Worm (Caenorhabditis elegans) whole organism, L4/young adult: ENCODE measurements around the gene efn-2.

Experiments used
- W03F9.2 ChIP-seq: fragments of 150-350 bp; optimal IDR thresholded peaks from 2 replicates; lab custom pipeline; 2014; ENCODE audit warnings: missing biosample characterization, missing genetic modification characterization
- dao-5 ChIP-seq: sonication (generic microtip); optimal IDR thresholded peaks from 2 replicates; lab custom pipeline; 2016; ENCODE audit warnings: missing genotype, missing genetic modification characterization, moderate library complexity, missing compliant biosample characterization
- him-1 ChIP-seq: sonication (generic microtip); optimal IDR thresholded peaks from 2 replicates; lab custom pipeline; 2016; ENCODE audit warnings: missing genotype, missing genetic modification reagents, missing genetic modification characterization, missing compliant biosample characterization

efn-2 gene

DNA sequence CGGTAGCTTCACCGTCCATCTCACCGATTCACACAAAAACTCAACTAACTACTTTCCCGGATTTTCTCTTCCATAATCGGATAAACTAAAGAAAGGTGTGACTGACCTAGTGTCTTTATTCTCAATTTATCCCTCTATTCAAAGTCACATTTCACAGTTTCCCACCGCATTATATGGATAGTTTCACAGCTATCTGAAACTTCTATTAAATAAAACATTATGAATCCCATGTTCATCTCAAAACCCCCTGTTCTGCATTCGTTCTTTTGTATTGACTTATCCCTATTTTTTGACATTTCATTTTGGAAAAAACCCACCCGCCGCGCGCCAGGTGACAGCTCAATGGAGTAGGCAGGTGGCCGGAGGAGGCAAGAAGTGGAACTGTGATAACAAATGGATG, 8.3 kb upstream of the efn-2 start:
- no peak for TF ChIP-seq W03F9.2
- TF ChIP-seq him-1, result no peak
- TF ChIP-seq dao-5, result no peak

DNA sequence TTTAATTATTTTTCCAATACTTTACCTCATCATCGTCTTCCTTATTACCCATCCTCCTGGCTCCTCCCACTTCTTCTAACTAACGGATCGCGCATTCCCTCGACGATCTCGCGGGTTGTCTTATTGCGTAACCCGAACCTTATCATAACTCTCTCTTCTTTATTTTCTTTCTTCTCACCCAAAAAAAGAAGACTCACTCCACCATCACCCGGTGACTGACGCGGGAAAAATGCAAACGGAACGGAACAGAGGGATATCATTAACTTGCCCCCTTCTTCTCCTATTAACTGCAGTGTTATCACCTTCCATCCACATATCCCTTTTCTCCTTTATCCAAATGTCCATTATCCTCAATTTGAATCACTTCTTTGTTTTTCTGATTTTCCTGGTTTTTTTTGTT, 6.1 kb upstream of the efn-2 start:
- TF ChIP-seq dao-5 (no peak), W03F9.2 (no peak), him-1 (no peak)

DNA sequence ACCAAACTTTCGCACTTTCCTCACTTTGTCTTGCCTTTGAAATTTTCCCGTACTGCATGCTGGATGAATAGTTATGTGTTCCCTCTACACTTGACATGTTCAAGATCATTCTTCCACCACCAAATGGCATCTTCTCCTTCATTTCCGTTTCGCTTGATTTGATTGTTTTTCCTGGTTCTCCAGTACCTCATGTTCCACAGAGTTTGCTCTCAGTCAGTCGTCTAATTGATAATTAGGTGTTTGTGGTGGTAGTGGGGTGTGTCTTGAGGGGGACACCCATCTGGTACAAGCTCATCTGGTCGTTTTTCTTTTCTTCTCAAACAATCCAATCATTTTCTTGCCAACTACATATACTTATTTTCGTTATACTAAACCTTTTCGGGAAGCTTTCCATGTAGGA, 5.1 kb upstream of the efn-2 start:
- TF ChIP-seq W03F9.2, result no peak
- TF ChIP-seq him-1, result no peak
- TF ChIP-seq dao-5, result no peak

DNA sequence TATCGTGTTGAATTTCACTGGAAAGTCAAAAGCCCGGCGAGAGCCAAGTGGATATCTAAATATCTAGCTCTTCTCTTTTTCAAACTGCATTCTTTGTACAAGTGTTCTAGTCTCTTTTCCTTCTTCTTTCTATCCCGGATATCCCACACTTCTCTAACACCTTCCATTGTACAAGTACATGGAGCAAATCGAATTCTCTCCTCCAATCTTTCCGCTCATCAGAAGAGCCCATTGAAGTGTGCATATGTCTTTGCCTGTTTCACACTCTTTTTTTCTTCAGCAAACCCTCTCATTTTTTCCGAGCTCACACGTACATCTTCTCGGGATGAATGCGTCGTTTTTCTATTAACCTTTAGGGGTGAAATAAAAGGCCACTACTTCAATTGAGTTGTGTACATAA, 2.7 kb upstream of the efn-2 start:
- TF ChIP-seq dao-5, result no peak
- no peak for TF ChIP-seq him-1
- no peak for TF ChIP-seq W03F9.2

DNA sequence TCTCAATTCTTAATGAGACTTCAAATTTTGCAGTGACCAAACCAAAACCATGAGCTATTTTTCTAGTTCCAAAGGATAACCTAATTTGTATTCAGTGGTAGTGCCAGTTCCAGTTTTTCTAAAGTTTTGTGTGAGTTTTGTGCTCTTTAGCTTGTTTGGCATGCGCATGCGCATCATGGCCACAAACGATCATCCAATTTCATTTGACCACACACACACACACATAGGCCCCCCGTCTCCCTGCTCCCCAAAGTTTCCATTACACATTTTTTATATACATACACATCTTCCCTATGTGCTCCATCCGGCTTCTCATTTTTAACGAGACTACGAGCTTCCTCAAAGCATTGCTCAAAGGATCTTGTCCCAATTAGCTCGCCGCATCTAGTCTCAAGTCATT, 1.7 kb upstream of the efn-2 start:
- no peak for TF ChIP-seq dao-5
- no peak for TF ChIP-seq W03F9.2
- TF ChIP-seq him-1, result no peak

DNA sequence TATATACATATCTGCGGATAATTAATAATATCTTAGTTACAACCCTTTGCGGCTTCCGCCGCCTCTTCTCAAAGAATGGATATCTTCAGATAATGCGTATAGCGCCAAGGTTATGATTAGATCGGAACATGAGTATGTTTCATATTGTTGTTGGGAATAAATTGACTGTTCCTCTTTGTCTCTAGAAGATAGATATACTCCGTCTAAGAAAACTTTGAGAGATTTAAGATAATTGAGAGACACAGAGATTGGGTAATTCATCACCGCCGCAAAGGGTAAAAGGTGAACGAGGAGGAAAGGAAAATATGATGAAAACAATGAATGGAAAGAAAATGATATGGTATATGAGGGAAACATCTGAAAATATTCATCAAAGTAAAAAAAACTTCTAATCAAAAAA, 474 bp downstream of the efn-2 start:
- TF ChIP-seq him-1 (no peak), W03F9.2 (no peak), dao-5 (no peak)

DNA sequence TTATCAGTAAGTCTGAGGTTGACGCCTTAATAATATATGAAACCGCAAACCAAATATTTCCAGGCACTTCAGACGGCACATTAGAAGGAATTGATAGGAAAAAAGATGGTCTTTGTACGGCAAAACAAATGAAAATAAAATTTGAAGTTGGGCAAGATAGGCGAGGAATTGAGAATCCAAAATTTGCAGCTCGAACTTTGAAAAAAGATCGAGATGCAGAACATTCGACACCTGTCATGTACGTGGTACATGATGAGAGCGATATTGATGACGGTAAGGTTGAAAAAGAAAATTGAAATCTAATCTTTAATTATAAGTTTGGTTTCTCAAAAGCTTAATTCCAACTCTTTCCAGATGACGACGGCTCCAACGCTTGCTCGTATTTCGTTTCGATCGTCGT, 1.4 kb downstream of the efn-2 start:
- TF ChIP-seq dao-5, result no peak
- no peak for TF ChIP-seq him-1

DNA sequence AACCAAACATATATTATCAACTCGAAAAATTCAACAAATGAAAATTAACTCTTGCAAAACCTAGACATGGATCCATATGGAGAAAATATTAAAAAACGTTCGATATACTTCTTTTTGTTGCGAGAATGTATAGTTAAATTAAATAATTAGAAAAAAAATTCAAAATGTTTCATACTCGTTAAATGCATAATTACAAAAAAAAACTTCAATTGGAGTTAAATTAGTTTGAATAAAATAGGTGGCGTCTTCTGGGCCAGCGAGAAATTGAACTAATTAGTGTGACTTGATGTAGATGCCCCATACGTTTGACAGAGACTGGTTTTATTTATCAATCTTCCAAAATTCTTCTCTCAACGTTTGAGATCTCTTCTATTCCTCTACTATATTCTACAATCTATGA, 2.2 kb downstream of the efn-2 start, which contains the start of gene lgc-43:
lgc-43 (plus strand) TSS at position 301 of the 400 bp plus-strand sequence.
- no peak for TF ChIP-seq W03F9.2
- TF ChIP-seq him-1, result no peak

DNA sequence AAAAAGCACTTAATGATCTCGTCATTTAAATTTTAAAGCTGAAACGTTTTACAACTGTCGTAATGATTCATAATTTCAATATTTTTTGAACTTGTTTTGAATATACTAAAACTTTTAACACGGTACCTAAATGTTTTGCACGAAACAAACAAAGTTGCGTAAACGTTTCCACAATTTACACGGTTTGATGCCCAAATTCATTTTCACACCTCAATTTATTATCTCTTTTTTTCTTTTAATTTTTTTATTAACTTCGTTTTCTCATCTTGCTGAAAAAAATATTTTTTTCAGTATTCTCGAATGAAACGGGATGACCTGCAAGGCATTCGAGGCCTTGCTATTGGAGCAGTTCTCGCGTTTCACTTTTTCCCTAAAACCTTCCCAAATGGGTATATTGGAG, 8.1 kb downstream of the efn-2 start, which contains the start of gene oac-8:
oac-8 (plus strand) TSS at position 301 of the 400 bp plus-strand sequence.
- TF ChIP-seq dao-5, result no peak
- TF ChIP-seq W03F9.2, result no peak

DNA sequence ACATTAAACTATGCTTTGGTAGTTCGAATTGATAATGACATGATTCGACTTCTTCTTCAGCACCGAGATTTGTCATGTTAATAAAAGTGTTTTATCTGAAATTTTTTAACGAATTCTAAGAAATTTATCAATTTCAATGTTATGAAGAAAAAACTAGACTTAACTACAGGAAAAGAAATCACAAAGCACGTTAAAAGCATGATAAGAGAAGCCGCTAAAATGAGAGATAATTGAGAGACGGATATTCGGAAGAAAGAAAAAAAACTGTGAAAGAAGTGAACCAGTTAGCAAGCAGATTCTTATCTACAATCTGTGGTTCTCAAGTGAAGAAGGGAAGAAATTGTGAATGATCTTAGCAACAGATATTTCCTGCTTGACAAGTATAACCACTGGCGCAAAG, 12.9 kb downstream of the efn-2 start, which contains the start of gene C43F9.4:
C43F9.4 (minus strand) TSS at position 101 of the 400 bp plus-strand sequence.
- TF ChIP-seq dao-5 (no peak), W03F9.2 (no peak), him-1 (no peak)

DNA sequence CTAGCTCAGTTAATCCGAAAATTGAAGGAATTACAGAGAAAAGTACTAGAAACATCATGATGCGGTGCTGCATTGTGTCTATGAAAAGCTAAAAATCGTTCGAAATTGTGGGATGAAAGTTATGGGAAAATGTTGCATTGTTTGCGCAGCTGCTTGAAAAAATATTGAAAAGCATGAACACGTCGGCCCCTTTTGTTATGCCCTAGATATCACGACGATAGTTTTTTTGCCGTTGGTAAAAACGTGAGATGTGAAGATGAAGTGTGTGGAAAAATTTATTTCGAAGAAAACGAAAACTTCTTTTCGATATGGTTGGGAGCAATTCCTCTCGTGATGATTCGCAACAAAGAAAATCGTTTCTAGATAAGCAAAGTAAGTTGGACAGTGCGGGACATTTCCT, 14.5 kb downstream of the efn-2 start, which contains the start of the genes C43F9.5 and nkb-2:
C43F9.5 (minus strand) TSS at position 101 of the 400 bp plus-strand sequence.
nkb-2 (plus strand) TSS at position 277 of the 400 bp plus-strand sequence.
- TF ChIP-seq W03F9.2 (no peak), dao-5 (no peak), him-1 (no peak)

DNA sequence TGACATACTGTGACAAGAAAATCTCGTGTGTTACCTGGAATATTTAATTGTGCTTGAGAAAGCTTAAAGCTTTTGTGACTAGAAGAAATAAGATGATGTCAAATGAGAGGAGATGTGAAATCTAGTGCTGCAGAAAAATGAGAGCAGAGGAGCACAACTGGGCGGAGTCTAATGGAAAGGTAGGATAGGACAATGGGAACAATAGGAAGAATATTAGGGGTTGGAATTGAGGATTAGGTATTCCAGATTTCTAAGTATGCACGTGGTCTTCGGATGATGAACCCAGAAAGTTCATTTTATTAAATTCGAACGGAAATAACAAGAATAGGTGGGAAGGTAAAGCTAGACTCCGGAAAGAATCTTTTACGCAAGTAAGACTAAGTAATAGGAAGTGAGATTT, 17.4 kb downstream of the efn-2 start, which contains the start of gene C43F9.7:
C43F9.7 (minus strand) TSS at position 101 of the 400 bp plus-strand sequence.
- TF ChIP-seq W03F9.2, result no peak
- no peak for TF ChIP-seq him-1
- TF ChIP-seq dao-5, result no peak

DNA sequence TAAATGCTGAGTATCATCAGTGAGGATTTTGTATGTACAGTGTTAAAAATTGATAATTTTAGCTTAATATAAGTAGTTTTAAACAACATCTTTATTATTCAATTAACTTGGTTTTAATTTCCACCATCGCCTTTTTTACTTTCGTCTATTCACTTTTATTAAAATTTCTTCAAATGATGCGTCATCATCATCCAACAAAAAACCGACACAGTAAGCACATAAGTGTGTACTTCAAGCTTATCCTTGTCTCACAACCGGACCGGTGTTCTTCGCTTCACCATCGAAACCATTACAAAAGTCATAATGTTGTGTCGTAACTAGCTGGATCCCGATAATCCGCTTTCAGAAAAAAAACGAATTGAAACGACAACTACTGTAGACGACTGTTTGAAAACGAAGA, 20.4 kb downstream of the efn-2 start, which contains the start of gene C43F9.11:
C43F9.11 (plus strand) TSS at position 301 of the 400 bp plus-strand sequence.
- no peak for TF ChIP-seq him-1
- TF ChIP-seq W03F9.2, result no peak
- no peak for TF ChIP-seq dao-5

DNA sequence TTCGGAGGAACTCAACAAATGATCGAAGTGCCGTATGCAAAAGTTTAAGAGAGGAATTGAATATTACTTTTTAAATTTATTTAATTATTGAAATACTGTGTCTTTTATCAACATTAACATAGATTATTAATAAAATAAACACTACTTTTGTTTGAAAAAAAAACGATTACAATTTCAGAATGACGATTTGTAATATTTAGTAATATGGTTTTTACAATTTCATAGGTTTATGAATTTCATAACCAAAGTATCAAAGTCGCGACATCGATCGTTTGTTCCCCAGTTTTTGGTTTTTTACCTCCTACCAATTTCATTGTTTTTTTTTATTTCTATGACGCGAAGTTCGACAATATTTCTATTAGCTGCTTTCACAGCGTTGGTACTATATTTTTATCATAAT, 23.8 kb downstream of the efn-2 start, which contains the start of gene R09H10.1:
R09H10.1 (plus strand) TSS at position 301 of the 400 bp plus-strand sequence.
- no peak for TF ChIP-seq dao-5
- TF ChIP-seq W03F9.2, result no peak
- no peak for TF ChIP-seq him-1

DNA sequence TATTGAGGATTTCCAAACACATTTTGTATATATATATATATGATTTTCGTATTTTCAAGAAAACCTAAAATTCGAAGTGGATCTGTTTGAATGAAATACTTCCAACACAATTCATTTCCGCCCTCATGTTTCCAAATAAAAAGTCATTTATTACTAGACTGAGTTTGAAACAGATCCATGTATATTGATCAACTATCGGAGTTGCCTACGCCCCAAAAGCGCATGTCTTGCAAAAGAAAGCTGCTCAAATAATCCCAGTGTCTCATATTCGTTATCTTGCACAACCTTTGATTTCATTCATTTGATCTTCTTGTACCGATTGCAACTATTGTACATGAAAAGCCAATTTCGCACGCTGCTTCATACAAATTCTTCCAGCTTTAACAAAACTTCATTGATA, 26.5 kb downstream of the efn-2 start, which contains the start of gene R09H10.2:
R09H10.2 (plus strand) TSS at position 301 of the 400 bp plus-strand sequence.
- TF ChIP-seq dao-5, result no peak
- no peak for TF ChIP-seq W03F9.2
- no peak for TF ChIP-seq him-1

DNA sequence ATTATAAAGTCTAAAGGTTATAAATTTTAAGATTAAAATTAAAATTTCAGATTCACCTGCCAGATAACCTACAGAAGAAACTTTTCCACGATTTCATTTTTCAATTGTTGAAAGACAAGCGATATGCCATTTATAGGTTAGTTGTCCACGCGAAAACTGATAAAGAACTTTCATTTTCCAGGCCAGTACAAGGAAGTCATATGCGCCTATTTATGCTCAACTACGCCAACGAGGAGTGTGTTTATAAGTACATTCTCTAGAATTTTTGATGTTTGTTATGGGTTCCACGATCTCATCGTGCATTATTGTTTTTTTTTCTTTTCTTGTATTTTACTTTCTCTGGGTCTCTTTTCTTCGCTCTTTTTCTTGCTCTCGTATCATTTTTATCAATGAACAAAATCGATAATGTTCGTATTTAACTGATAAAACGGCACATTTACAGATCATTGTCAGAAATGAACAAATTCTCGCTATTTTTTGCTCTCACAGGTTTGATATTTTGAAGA, 30.5 kb downstream of the efn-2 start, which contains the start of gene R09H10.3:
R09H10.3 (plus strand) TSS at position 456 of the 506 bp plus-strand sequence.
- TF ChIP-seq W03F9.2, result no peak

DNA sequence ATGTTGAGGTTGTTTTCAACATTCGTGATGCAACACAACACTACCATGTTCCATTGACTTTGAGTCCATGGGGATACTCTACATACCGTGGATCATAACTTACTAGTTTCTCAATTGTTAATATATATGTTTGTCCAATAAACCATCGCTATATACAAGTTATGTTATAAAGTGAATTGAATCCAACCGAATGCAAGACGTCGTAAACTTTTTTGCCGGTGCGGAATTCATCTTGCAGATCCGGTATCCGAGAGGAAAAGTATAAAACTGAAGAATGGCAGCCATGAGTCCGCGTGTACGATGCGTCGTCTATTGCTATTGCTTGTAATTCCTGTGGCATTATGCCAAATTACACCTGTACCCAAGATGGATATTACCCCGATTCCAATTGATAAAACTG, 32.1 kb downstream of the efn-2 start, which contains the start of gene R09H10.6:
R09H10.6 (plus strand) TSS at position 301 of the 400 bp plus-strand sequence.
- TF ChIP-seq dao-5 (no peak), him-1 (no peak), W03F9.2 (no peak)
